Worm (Caenorhabditis elegans) whole organism, L2 larva: ENCODE measurements around the gene zip-3.
A peak's percentile ranks its signal among the peaks of the same experiment; 100 is the strongest.

ENCODE experiments used
- C34F6.9 ChIP-seq: fragments of 150-350 bp; optimal IDR thresholded peaks from 2 replicates; lab custom pipeline; 2014; ENCODE audit warnings: missing biosample characterization, missing genetic modification characterization
- F13H6.1 ChIP-seq: sonication (generic microtip); optimal IDR thresholded peaks from 2 replicates; lab custom pipeline; 2016; ENCODE audit warnings: missing genetic modification characterization, missing compliant biosample characterization
- R02D3.7 ChIP-seq: fragments of 150-350 bp; optimal IDR thresholded peaks from 2 replicates; lab custom pipeline; 2014; ENCODE audit warnings: missing biosample characterization, missing genetic modification characterization
- Y55F3AM.14 ChIP-seq: fragments of 200-800 bp; sonication (Bioruptor generic); optimal IDR thresholded peaks from 2 replicates; lab custom pipeline; 2018; ENCODE audit warnings: mild to moderate bottlenecking, missing genetic modification characterization, missing compliant biosample characterization
- ZK546.5 ChIP-seq: sonication (generic microtip); optimal IDR thresholded peaks from 2 replicates; lab custom pipeline; 2017; ENCODE audit warnings: missing biosample characterization, missing genetic modification characterization
- alr-1 ChIP-seq: fragments of 150-350 bp; optimal IDR thresholded peaks from 2 replicates; lab custom pipeline; 2014; ENCODE audit warnings: missing biosample characterization, missing genetic modification characterization
- ama-1 ChIP-seq: fragments of 150-350 bp; optimal IDR thresholded peaks from 2 replicates; lab custom pipeline; 2018; ENCODE audit warnings: inconsistent platforms
- blmp-1 ChIP-seq: sonication (generic microtip); optimal IDR thresholded peaks from 2 replicates; lab custom pipeline; 2017; ENCODE audit warnings: missing genetic modification characterization, mild to moderate bottlenecking, missing compliant biosample characterization, antibody characterized with exemption, moderate library complexity; ENCODE audit not compliant: insufficient read depth
- ceh-82 ChIP-seq: fragments of 150-350 bp; optimal IDR thresholded peaks from 2 replicates; lab custom pipeline; 2014; ENCODE audit warnings: missing biosample characterization, missing genetic modification characterization
- crh-2 ChIP-seq: sonication (generic microtip); optimal IDR thresholded peaks from 2 replicates; lab custom pipeline; 2017; ENCODE audit warnings: missing biosample characterization, missing genetic modification characterization
- dmd-4 ChIP-seq: sonication (generic microtip); optimal IDR thresholded peaks from 2 replicates; lab custom pipeline; 2017; ENCODE audit warnings: missing biosample characterization, missing genetic modification characterization
- egl-27 ChIP-seq: sonication (generic microtip); optimal IDR thresholded peaks from 3 replicates; lab custom pipeline; 2017; ENCODE audit warnings: missing biosample characterization, missing genetic modification reagents, missing genetic modification characterization
- fos-1 ChIP-seq: fragments of 150-350 bp; optimal IDR thresholded peaks from 2 replicates; lab custom pipeline; 2014; ENCODE audit warnings: missing biosample characterization, missing genetic modification characterization
- gmeb-1 ChIP-seq: fragments of 150-350 bp; optimal IDR thresholded peaks from 2 replicates; lab custom pipeline; 2014; ENCODE audit warnings: missing biosample characterization, missing genetic modification characterization
- lin-11 ChIP-seq: fragments of 150-350 bp; sonication (generic microtip); optimal IDR thresholded peaks from 2 replicates; lab custom pipeline; 2014; ENCODE audit warnings: missing biosample characterization, missing genetic modification characterization, inconsistent platforms, mixed read lengths
- lin-39 ChIP-seq: fragments of 150-350 bp; optimal IDR thresholded peaks from 2 replicates; lab custom pipeline; 2014; ENCODE audit warnings: missing biosample characterization, missing genetic modification reagents, missing genetic modification characterization
- mab-5 ChIP-seq: fragments of 150-350 bp; optimal IDR thresholded peaks from 2 replicates; lab custom pipeline; 2014; ENCODE audit warnings: missing biosample characterization, missing genetic modification characterization
- mbf-1 ChIP-seq: sonication (generic microtip); optimal IDR thresholded peaks from 2 replicates; lab custom pipeline; 2017; ENCODE audit warnings: missing biosample characterization, missing genetic modification characterization
- mdl-1 ChIP-seq, 2 experiments: fragments of 150-350 bp in 1 of 2; sonication (generic microtip) in 1 of 2; optimal IDR thresholded peaks; 2 replicates each; lab custom pipeline; 2017; ENCODE audit warnings: missing biosample characterization in 2 of 2, missing genetic modification characterization in 2 of 2
- nhr-12 ChIP-seq: fragments of 150-350 bp; optimal IDR thresholded peaks from 2 replicates; lab custom pipeline; 2014; ENCODE audit warnings: missing biosample characterization, missing genetic modification characterization
- nhr-129 ChIP-seq: fragments of 150-350 bp; optimal IDR thresholded peaks from 2 replicates; lab custom pipeline; 2014; ENCODE audit warnings: missing biosample characterization, missing genetic modification characterization
- nhr-237 ChIP-seq: fragments of 150-350 bp; optimal IDR thresholded peaks from 2 replicates; lab custom pipeline; 2014; ENCODE audit warnings: missing biosample characterization, missing genetic modification characterization
- peb-1 ChIP-seq: fragments of 150-350 bp; optimal IDR thresholded peaks from 2 replicates; lab custom pipeline; 2014; ENCODE audit warnings: missing biosample characterization, missing genetic modification characterization
- sem-4 ChIP-seq: fragments of 150-350 bp; optimal IDR thresholded peaks from 2 replicates; lab custom pipeline; 2014; ENCODE audit warnings: missing biosample characterization, missing genetic modification reagents, missing genetic modification characterization
- skn-1 ChIP-seq: sonication (generic microtip); optimal IDR thresholded peaks from 2 replicates; lab custom pipeline; 2017; ENCODE audit warnings: missing biosample characterization, missing genetic modification characterization
- sma-3 ChIP-seq: sonication (generic microtip); optimal IDR thresholded peaks from 2 replicates; lab custom pipeline; 2016; ENCODE audit warnings: missing genetic modification reagents, missing genetic modification characterization, missing compliant biosample characterization
- sma-9 ChIP-seq, 2 experiments: fragments of 150-350 bp in 1 of 2; sonication (generic microtip) in 1 of 2; optimal IDR thresholded peaks; 2 replicates each; lab custom pipeline; 2014 to 2016; ENCODE audit warnings: missing genetic modification characterization in 2 of 2, mild to moderate bottlenecking in 1 of 2, missing biosample characterization in 1 of 2, missing compliant biosample characterization in 1 of 2, missing genetic modification reagents in 1 of 2, moderate library complexity in 1 of 2
- snpc-4 ChIP-seq: fragments of 150-350 bp; optimal IDR thresholded peaks from 2 replicates; lab custom pipeline; 2014; ENCODE audit warnings: missing biosample characterization, missing genetic modification characterization
- unc-39 ChIP-seq: fragments of 150-350 bp; optimal IDR thresholded peaks from 2 replicates; lab custom pipeline; 2014; ENCODE audit warnings: missing biosample characterization, missing genetic modification characterization
- unc-55 ChIP-seq: fragments of 150-350 bp; sonication (generic microtip); optimal IDR thresholded peaks from 3 replicates; lab custom pipeline; 2014; ENCODE audit warnings: missing biosample characterization, missing genetic modification reagents, missing genetic modification characterization
- zag-1 ChIP-seq: fragments of 150-350 bp; optimal IDR thresholded peaks from 2 replicates; lab custom pipeline; 2014; ENCODE audit warnings: missing biosample characterization, missing genetic modification characterization
- ztf-1 ChIP-seq: fragments of 200-800 bp; sonication (Bioruptor generic); conservative IDR thresholded peaks from 2 replicates; pipeline ENCODE4 v1.3.6; 2022; ENCODE audit warnings: missing genetic modification characterization, missing compliant biosample characterization
- ztf-11 ChIP-seq: sonication (generic microtip); optimal IDR thresholded peaks from 2 replicates; lab custom pipeline; 2017; ENCODE audit warnings: missing biosample characterization, missing genetic modification characterization
- ztf-4 ChIP-seq: fragments of 150-350 bp; optimal IDR thresholded peaks from 2 replicates; lab custom pipeline; 2014; ENCODE audit warnings: missing biosample characterization, missing genetic modification characterization

zip-3 gene

DNA sequence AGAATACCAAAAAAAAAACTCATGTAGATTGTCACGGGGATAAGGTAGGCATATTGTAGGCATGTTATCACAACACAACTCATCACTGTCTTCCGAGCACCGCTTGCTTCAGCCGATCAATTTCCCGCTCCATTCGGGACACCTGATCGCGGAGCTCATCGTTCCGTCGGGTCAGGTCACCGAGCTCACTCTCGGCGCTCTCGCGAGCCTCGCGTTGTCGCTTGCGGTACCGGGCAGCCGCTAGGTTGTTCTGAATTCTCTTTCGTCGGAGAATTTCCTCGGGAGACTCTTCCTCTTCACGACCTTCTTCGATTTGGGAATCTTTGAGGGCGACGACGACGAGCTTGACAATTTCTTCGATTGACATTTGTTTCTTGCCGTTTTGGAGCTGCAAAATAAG is 5.3 kb downstream of the zip-3 start:
- TF ChIP-seq R02D3.7 = no peak
- TF ChIP-seq ama-1 = no peak
- TF ChIP-seq peb-1 (tag; lab: Kevin White, UChicago) = no peak
- TF ChIP-seq sma-3 (GFP tag; lab: Kevin White, UChicago) = no peak
- no peak for TF ChIP-seq snpc-4 (tag; lab: Kevin White, UChicago)
- no peak for TF ChIP-seq nhr-12 (tag; lab: Kevin White, UChicago)
- TF ChIP-seq, all 48 proteins: peak for 0

DNA sequence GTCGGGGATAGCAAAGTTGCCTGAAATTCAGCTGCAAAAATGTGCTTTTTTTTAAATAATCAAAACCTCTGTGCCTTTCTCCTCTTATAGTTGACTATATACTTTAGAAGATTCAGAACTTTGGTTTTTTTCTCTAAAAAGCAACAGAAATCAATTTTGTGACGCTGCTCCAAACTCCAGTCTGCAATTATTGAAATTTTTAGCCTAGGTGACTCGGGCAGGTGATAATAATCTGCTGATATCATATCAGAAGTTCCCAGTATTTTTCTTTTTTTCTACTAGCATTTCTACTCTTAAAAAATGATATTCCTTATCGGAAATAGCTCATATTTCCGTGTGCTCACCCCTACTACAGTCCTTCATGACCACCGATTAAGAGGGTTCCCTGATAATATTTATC is 8.0 kb downstream of the zip-3 start, which contains the start of gene sre-44:
Gene sre-44 (plus strand): TSS at position 301 of the 400 bp plus-strand sequence.
- TF ChIP-seq ztf-4 (no peak), ztf-1 (GFP tag; lab: Robert Waterston, UW) (no peak), Y55F3AM.14 (GFP tag; lab: Kevin White, UChicago) (no peak)

DNA sequence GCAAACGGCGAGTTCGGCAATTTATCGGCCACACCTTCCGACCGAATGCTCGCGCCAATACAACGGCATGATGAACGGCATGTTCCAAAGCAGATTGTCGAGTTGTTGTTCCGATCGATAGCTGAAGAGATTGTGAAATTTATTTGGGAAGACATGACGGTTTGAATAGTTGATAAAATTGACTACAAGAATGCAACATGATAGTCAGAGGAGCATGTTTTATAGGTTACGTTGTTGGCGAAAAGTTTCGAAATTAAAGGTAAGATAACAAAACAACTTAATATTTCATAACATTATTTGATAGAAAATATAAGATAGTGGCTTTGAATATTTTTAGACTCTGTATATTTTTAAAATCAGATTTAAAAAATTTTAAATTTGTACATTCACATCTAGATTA is 11.7 kb downstream of the zip-3 start:
- no peak for TF ChIP-seq F13H6.1 (tag; lab: Kevin White, UChicago)
- peak; percentile 3 for TF ChIP-seq fos-1 (tag; lab: Kevin White, UChicago)
- no peak for TF ChIP-seq mbf-1 (tag; lab: Kevin White, UChicago)
- TF ChIP-seq egl-27 = no peak

DNA sequence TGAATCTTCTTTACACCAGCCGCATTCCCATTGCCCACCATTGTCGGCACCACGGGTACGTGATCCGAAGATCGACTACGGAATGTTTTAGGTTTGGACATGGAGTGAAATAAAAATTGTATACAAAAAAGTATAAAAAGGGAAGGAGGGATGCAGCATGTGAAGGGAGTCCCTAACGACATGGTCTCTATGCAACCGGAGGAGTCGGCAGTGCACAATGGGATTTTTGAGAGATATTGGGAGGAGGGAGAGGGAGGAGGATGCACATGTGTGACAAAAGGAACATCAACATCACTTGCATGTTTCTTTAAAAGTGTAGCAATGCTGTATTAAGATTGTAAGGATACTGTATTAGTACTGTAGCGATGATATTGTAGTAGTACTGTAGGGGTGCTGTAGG is 17.7 kb downstream of the zip-3 start, which contains the start of gene W07G1.1:
Gene W07G1.1 (minus strand): TSS at position 101 of the 400 bp plus-strand sequence.
- TF ChIP-seq sem-4 (tag; lab: Kevin White, UChicago) (no peak), crh-2 (tag; lab: Kevin White, UChicago) (no peak), ztf-1 (GFP tag; lab: Robert Waterston, UW) (no peak), ZK546.5 (tag; lab: Kevin White, UChicago) (no peak), egl-27 (no peak), ceh-82 (tag; lab: Kevin White, UChicago) (no peak), snpc-4 (tag; lab: Kevin White, UChicago) (no peak), skn-1 (tag; lab: Kevin White, UChicago) (no peak), Y55F3AM.14 (GFP tag; lab: Kevin White, UChicago) (no peak), R02D3.7 (no peak), blmp-1 (tag; lab: Kevin White, UChicago) (no peak), nhr-237 (no peak)

DNA sequence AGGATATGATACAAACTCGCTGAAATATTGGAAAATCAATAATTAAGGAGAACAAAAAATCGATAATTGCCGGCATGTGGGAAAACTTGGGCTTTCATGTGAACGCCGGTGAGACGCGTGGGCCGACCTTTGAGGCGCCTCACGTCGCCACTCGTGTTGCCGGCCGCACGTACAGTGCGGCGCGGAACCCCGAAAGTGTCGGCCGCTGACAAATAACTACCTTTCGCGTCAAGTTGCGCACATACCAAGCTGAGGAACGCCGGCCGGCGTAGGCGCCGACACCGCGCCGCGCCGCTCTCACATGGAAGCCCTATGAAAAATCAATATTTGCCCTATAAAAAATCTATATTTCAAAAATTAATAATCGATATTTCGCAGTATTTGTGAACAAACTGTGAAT is 19.0 kb downstream of the zip-3 start:
- TF ChIP-seq nhr-129 (tag; lab: Kevin White, UChicago) (no peak), lin-39 (no peak), mbf-1 (tag; lab: Kevin White, UChicago) (no peak), Y55F3AM.14 (GFP tag; lab: Kevin White, UChicago) (no peak), unc-39 (tag; lab: Kevin White, UChicago) (no peak), unc-55 (GFP tag; lab: Kevin White, UChicago) (no peak), gmeb-1 (tag; lab: Kevin White, UChicago) (no peak), snpc-4 (tag; lab: Kevin White, UChicago) (no peak), crh-2 (tag; lab: Kevin White, UChicago) (no peak), zag-1 (tag; lab: Kevin White, UChicago) (no peak), ztf-11 (tag; lab: Kevin White, UChicago) (no peak), F13H6.1 (tag; lab: Kevin White, UChicago) (no peak), mdl-1 (tag; optimal IDR thresholded peaks at IDR 0.05; lab: Kevin White, UChicago) (no peak), dmd-4 (tag; lab: Kevin White, UChicago) (no peak)
- TF ChIP-seq, all 48 proteins: peak for 0

DNA sequence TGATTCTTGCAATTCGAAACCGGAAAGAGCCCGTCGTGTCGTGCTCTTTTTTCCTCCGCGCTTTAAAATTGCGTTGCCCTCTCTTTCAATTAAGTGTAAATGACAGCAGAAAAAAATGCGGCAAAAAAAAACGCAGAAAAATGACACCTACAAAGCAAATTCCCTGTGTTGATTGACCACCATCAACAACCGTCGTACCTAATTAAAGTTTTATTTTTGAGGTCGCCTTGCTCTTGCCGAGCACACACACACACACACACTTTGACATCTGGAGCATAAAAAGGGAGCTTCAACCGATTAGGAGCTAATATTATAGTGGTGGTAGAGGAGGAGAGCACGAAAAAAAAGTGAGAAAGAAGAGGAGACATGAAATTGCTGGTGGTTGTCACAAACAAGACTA is 21.4 kb downstream of the zip-3 start:
- TF ChIP-seq lin-11 (tag; lab: Kevin White, UChicago) (no peak), ztf-4 (no peak), sma-9 (GFP tag; optimal IDR thresholded peaks at IDR 0.05; lab: Kevin White, UChicago) (no peak), sma-9 (tag; optimal IDR thresholded peaks at IDR 0.05; lab: Kevin White, UChicago) (no peak), C34F6.9 (tag; lab: Kevin White, UChicago) (no peak), unc-55 (GFP tag; lab: Kevin White, UChicago) (no peak), sma-3 (GFP tag; lab: Kevin White, UChicago) (no peak), alr-1 (no peak), skn-1 (tag; lab: Kevin White, UChicago) (no peak), snpc-4 (tag; lab: Kevin White, UChicago) (no peak), mab-5 (tag; lab: Kevin White, UChicago) (no peak)
